Fruit fly (Drosophila melanogaster): ENCODE results near the gene CG14913.

DNA sequence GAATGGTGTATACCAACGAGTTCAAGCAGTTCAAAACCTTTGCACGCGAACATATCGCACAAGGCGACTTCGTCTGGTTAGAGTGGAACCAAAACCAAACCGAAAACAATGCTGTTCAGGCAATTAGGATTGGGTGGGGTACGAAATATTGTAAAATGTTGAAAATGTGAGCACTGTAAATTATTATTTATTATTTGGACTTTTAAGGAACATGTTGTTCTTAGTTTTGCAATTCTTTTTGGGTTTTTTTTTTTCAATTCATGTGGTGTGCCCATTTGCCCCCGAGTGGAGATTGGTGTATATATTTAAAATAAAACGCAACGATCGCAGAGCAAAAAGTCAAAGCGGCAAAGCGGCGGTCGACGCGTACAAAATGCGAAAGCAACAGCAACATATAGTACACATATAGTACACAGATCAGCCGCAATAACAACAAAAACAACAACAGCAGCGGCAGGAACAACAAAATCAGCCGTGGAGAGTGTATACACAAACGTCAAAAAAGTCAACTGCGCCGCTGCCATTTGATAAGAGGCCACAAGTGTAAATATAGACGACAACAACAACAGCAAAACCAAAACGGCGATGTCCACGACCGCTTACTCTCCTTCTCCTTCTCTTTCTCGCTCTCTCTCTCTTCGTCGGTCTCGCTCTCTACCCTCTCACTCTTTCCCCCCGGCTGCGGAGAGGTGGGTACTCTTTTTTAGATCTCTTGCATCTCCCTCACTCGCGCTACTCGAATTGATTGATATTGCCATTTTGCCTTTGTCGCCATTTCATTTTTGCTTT is 28.1 kb downstream of the CG14913 start:
- TF ChIP-seq CG8478 (optimal IDR thresholded peaks at IDR 0.05) = no peak
- no peak for TF ChIP-seq CTCF (optimal IDR thresholded peaks at IDR 0.05)

Measured in S2 (cell line).